Worm (Caenorhabditis elegans): ENCODE data around the gene elo-8.

DNA sequence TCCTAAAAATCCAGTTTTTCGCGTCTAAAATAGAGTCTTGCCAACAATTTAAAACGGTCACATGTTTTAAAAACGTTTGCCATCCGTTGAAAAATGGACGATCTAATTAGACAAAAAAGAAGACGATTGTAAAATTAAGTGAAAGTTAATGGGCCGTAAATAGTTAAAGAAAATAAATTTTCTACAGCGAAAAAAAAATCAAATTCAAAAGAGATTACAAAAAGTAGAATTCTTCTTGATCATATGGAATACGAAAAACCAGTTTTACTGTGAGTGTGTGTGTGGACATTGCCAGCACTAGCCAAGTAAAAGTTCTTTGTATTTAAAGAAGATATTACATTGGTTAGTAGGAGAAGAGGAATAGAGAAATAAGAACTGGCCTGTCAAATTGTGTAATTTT, 30.2 kb upstream of the elo-8 start:
- no peak for TF ChIP-seq ref-1 (GFP tag; conservative IDR thresholded peaks at IDR 0.05)
- no peak for TF ChIP-seq tab-1 (GFP tag; IDR thresholded peaks at IDR 0.05)
- no peak for TF ChIP-seq ztf-29 (GFP tag; IDR thresholded peaks at IDR 0.05)
- no peak for TF ChIP-seq ztf-23 (GFP tag; IDR thresholded peaks at IDR 0.05)
- TF ChIP-seq flt-1 (GFP tag; IDR thresholded peaks at IDR 0.05) = no peak
